Worm (Caenorhabditis elegans) whole organism, L4 larva: ENCODE measurements around the gene dsb-3.

ENCODE experiments used
- F44E2.7 ChIP-seq: fragments of 200-800 bp; sonication (Bioruptor generic); IDR thresholded peaks from 2 replicates; pipeline ENCODE4 v2.1.2; 2022; ENCODE audit warnings: missing genetic modification characterization, missing compliant biosample characterization
- R02D3.7 ChIP-seq: fragments of 150-350 bp; sonication (generic microtip); optimal IDR thresholded peaks from 3 replicates; lab custom pipeline; 2014; ENCODE audit warnings: missing biosample characterization, missing genetic modification characterization
- Y105C5A.15 ChIP-seq: fragments of 200-800 bp; sonication (Bioruptor generic); IDR thresholded peaks from 2 replicates; pipeline ENCODE4 v1.3.6; 2022; ENCODE audit warnings: missing genetic modification characterization, missing compliant biosample characterization
- Y5F2A.4 ChIP-seq: fragments of 200-800 bp; sonication (Bioruptor generic); optimal IDR thresholded peaks from 2 replicates; lab custom pipeline; 2018; ENCODE audit warnings: mild to moderate bottlenecking, missing genetic modification characterization, missing compliant biosample characterization
- ZK337.2 ChIP-seq: fragments of 200-800 bp; sonication (Bioruptor generic); IDR thresholded peaks from 2 replicates; pipeline ENCODE4 v1.3.6; 2022; ENCODE audit warnings: missing genetic modification reagents, missing genetic modification characterization, missing compliant biosample characterization
- ceh-20 ChIP-seq: fragments of 200-800 bp; sonication (Bioruptor generic); IDR thresholded peaks from 2 replicates; pipeline ENCODE4 v1.3.6; 2022; ENCODE audit warnings: missing genetic modification reagents, missing genetic modification characterization, missing compliant biosample characterization
- ceh-82 ChIP-seq: sonication (generic microtip); optimal IDR thresholded peaks from 2 replicates; lab custom pipeline; 2017; ENCODE audit warnings: missing biosample characterization, missing genetic modification characterization
- ctbp-1 ChIP-seq: fragments of 200-800 bp; sonication (Bioruptor generic); IDR thresholded peaks from 2 replicates; pipeline ENCODE4 v1.3.6; 2022; ENCODE audit warnings: missing genetic modification reagents, missing genetic modification characterization, missing compliant biosample characterization
- daf-16 ChIP-seq, 3 experiments: sonication (generic microtip); optimal IDR thresholded peaks; 2 replicates each; lab custom pipeline; 2016 to 2017; ENCODE audit warnings: missing genetic modification characterization in 3 of 3, missing genetic modification reagents in 3 of 3, mild to moderate bottlenecking in 2 of 3, missing compliant biosample characterization in 2 of 3, missing biosample characterization in 1 of 3, moderate library complexity in 1 of 3
- daf-19 ChIP-seq: fragments of 200-800 bp; sonication (Bioruptor generic); conservative IDR thresholded peaks from 2 replicates; pipeline ENCODE4 v1.3.6; 2022; ENCODE audit warnings: missing genetic modification characterization, missing compliant biosample characterization
- daf-8 ChIP-seq: fragments of 200-800 bp; sonication (Bioruptor generic); IDR thresholded peaks from 2 replicates; pipeline ENCODE4 v1.3.6; 2022; ENCODE audit warnings: missing genetic modification characterization, missing compliant biosample characterization
- egl-43 ChIP-seq: fragments of 200-800 bp; sonication (Bioruptor generic); IDR thresholded peaks from 2 replicates; pipeline ENCODE4 v1.3.6; 2022; ENCODE audit warnings: missing genetic modification reagents, missing genetic modification characterization, missing compliant biosample characterization
- fos-1 ChIP-seq: fragments of 150-350 bp; optimal IDR thresholded peaks from 2 replicates; lab custom pipeline; 2014; ENCODE audit warnings: missing biosample characterization, missing genetic modification characterization
- hif-1 ChIP-seq, 2 experiments: sonication (generic microtip); optimal IDR thresholded peaks; 2 replicates each; lab custom pipeline; 2016 to 2017; ENCODE audit warnings: missing compliant biosample characterization in 2 of 2, missing genetic modification characterization in 2 of 2, missing genetic modification reagents in 2 of 2, missing genotype in 2 of 2, mild to moderate bottlenecking in 1 of 2
- hlh-11 ChIP-seq: fragments of 200-800 bp; sonication (Bioruptor generic); optimal IDR thresholded peaks from 2 replicates; lab custom pipeline; 2018; ENCODE audit warnings: mild to moderate bottlenecking, missing genetic modification characterization, missing compliant biosample characterization
- lin-1 ChIP-seq: fragments of 200-800 bp; sonication (Bioruptor generic); IDR thresholded peaks from 2 replicates; pipeline ENCODE4 v1.3.6; 2022; ENCODE audit warnings: missing genetic modification reagents, missing genetic modification characterization, missing compliant biosample characterization
- lin-13 ChIP-seq: fragments of 150-350 bp; optimal IDR thresholded peaks from 2 replicates; lab custom pipeline; 2014; ENCODE audit warnings: missing biosample characterization, missing genetic modification reagents, missing genetic modification characterization
- lin-39 ChIP-seq: fragments of 150-350 bp; optimal IDR thresholded peaks from 2 replicates; lab custom pipeline; 2014; ENCODE audit warnings: missing biosample characterization, missing genetic modification reagents, missing genetic modification characterization
- madf-5 ChIP-seq, 2 experiments: fragments of 200-800 bp; sonication (Bioruptor generic); IDR thresholded peaks; 2 replicates each; pipeline ENCODE4 v1.3.6; 2022; ENCODE audit warnings: missing compliant biosample characterization in 2 of 2, missing genetic modification characterization in 2 of 2
- mes-2 ChIP-seq: sonication (generic microtip); optimal IDR thresholded peaks from 2 replicates; lab custom pipeline; 2016; ENCODE audit warnings: missing genotype, mild to moderate bottlenecking, missing genetic modification characterization, missing compliant biosample characterization; ENCODE audit not compliant: poor library complexity, severe bottlenecking
- mxl-2 ChIP-seq: fragments of 200-800 bp; sonication (Bioruptor generic); conservative IDR thresholded peaks from 2 replicates; pipeline ENCODE4 v1.3.6; 2022; ENCODE audit warnings: missing genetic modification reagents, missing genetic modification characterization, missing compliant biosample characterization
- nhr-237 ChIP-seq: sonication (generic microtip); optimal IDR thresholded peaks from 2 replicates; lab custom pipeline; 2017; ENCODE audit warnings: missing biosample characterization, missing genetic modification characterization
- nhr-28 ChIP-seq: fragments of 150-350 bp; optimal IDR thresholded peaks from 2 replicates; lab custom pipeline; 2014; ENCODE audit warnings: missing biosample characterization, missing genetic modification characterization
- pqm-1 ChIP-seq: sonication (generic microtip); optimal IDR thresholded peaks from 2 replicates; lab custom pipeline; 2017; ENCODE audit warnings: missing biosample characterization, missing genetic modification characterization
- sdz-12 ChIP-seq: fragments of 200-800 bp; sonication (Bioruptor generic); optimal IDR thresholded peaks from 2 replicates; lab custom pipeline; 2018; ENCODE audit warnings: mild to moderate bottlenecking, missing genetic modification characterization, missing compliant biosample characterization
- set-16 ChIP-seq: fragments of 200-800 bp; sonication (Bioruptor generic); IDR thresholded peaks from 2 replicates; pipeline ENCODE4 v1.3.6; 2022; ENCODE audit warnings: missing genetic modification reagents, missing genetic modification characterization, missing compliant biosample characterization
- snpc-4 ChIP-seq: fragments of 150-350 bp; optimal IDR thresholded peaks from 2 replicates; lab custom pipeline; 2014; ENCODE audit warnings: missing biosample characterization, missing genetic modification characterization
- tag-97 ChIP-seq: fragments of 200-800 bp; sonication (Bioruptor generic); IDR thresholded peaks from 2 replicates; pipeline ENCODE4 v1.3.6; 2022; ENCODE audit warnings: missing genetic modification characterization, missing compliant biosample characterization
- tra-1 ChIP-seq: fragments of 200-800 bp; sonication (Bioruptor generic); IDR thresholded peaks from 2 replicates; pipeline ENCODE4 v1.3.6; 2022; ENCODE audit warnings: missing genetic modification reagents, missing genetic modification characterization, missing compliant biosample characterization
- unc-130 ChIP-seq: sonication (generic microtip); optimal IDR thresholded peaks from 2 replicates; lab custom pipeline; 2016; ENCODE audit warnings: missing genetic modification reagents, missing genetic modification characterization, missing compliant biosample characterization
- unc-62 ChIP-seq, 3 experiments: fragments of 150-350 bp in 1 of 3; sonication (generic microtip); optimal IDR thresholded peaks in 2 of 3; peaks in 1 of 3; 1 replicate in 1 of 3; 2 replicates in 2 of 3; lab custom pipeline; 2014 to 2017; ENCODE audit warnings: missing biosample characterization in 3 of 3, missing genetic modification characterization in 3 of 3, missing genetic modification reagents in 3 of 3, missing genotype in 1 of 3
- vab-7 ChIP-seq: fragments of 200-800 bp; sonication (Bioruptor generic); IDR thresholded peaks from 2 replicates; pipeline ENCODE4 v1.3.6; 2022; ENCODE audit warnings: missing genetic modification reagents, missing genetic modification characterization, missing compliant biosample characterization
- zfp-3 ChIP-seq: fragments of 200-800 bp; sonication (Bioruptor generic); conservative IDR thresholded peaks from 2 replicates; pipeline ENCODE4 v1.3.6; 2022; ENCODE audit warnings: missing genetic modification reagents, missing genetic modification characterization, missing compliant biosample characterization
- zip-2 ChIP-seq: fragments of 150-350 bp; optimal IDR thresholded peaks from 2 replicates; lab custom pipeline; 2014; ENCODE audit warnings: missing biosample characterization, missing genetic modification characterization
- ztf-11 ChIP-seq: fragments of 150-350 bp; optimal IDR thresholded peaks from 2 replicates; lab custom pipeline; 2014; ENCODE audit warnings: missing biosample characterization, missing genetic modification characterization

Gene dsb-3

DNA sequence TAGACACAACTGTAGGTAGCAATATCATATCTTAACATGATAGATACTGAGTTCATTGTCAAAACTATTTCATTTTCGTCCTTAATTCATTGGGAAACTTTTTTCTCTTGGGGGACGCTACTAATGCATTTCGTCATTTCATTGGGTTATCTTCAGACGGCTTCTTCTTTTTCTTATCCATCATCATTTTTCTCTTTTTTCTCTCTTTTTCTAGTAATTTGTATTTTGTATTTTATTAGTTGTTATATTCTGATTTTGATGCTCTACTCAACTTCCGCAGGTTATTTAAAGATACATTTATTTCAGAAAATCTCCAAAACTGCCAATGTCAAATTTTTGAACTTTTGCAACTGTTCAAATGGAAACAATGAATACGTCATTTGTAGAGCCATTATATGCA is 15.9 kb downstream of the dsb-3 start, which contains the start of gene npr-35:
npr-35 (plus strand) TSS at position 301 of the 400 bp plus-strand sequence.
- no peak for TF ChIP-seq lin-39 (tag; lab: Kevin White, UChicago)
- TF ChIP-seq ztf-11 = no peak
- no peak for TF ChIP-seq R02D3.7 (tag; lab: Kevin White, UChicago)
- no peak for TF ChIP-seq daf-19
- TF ChIP-seq unc-62 (GFP tag; optimal IDR thresholded peaks at IDR 0.05 in 1 of 2; lab: Kevin White, UChicago) = peak in 1 of 2 experiments; percentile 80
- TF ChIP-seq unc-62 (tag; optimal IDR thresholded peaks at IDR 0.05; lab: Kevin White, UChicago) = no peak
- TF ChIP-seq Y105C5A.15 (GFP tag; lab: Robert Waterston, UW) = no peak
- TF ChIP-seq hlh-11 (tag; lab: Kevin White, UChicago) = no peak
- TF ChIP-seq tag-97 = no peak

DNA sequence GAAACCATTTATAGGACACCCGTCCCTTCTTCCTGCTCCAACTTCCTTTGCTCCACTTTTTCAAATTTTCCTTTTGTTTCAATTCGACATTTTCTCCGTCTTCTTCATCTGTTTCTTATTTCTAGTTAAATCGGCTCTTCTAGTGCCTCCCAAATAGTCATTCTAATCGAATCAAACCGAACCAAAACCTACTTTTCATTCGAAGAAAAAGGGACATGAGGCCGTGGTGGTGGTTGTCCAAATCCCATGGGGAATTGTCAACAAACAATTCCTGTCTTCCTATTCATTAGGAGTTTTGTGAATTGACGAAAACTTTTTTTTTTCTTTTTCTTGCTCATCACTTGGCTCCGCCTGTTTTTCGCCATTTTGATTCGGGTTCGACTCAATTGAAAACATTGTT is 22.8 kb downstream of the dsb-3 start:
- no peak for TF ChIP-seq Y5F2A.4 (GFP tag; lab: Kevin White, UChicago)
- TF ChIP-seq daf-8 (GFP tag; lab: Robert Waterston, UW) = no peak
- no peak for TF ChIP-seq egl-43 (GFP tag; lab: Robert Waterston, UW)
- no peak for TF ChIP-seq hif-1 (tag; optimal IDR thresholded peaks at IDR 0.05; lab: Kevin White, UChicago)
- TF ChIP-seq sdz-12 (GFP tag; lab: Kevin White, UChicago) = no peak
- no peak for TF ChIP-seq lin-1 (GFP tag; lab: Robert Waterston, UW)
- TF ChIP-seq nhr-28 = no peak
- TF ChIP-seq lin-13 (GFP tag; lab: Kevin White, UChicago) = no peak
- TF ChIP-seq zfp-3 (GFP tag; lab: Robert Waterston, UW) = no peak
- no peak for TF ChIP-seq F44E2.7 (GFP tag; lab: Robert Waterston, UW)
- TF ChIP-seq hlh-11 (tag; lab: Kevin White, UChicago) = no peak
- no peak for TF ChIP-seq ZK337.2 (GFP tag; lab: Robert Waterston, UW)
- TF ChIP-seq ceh-20 = no peak

DNA sequence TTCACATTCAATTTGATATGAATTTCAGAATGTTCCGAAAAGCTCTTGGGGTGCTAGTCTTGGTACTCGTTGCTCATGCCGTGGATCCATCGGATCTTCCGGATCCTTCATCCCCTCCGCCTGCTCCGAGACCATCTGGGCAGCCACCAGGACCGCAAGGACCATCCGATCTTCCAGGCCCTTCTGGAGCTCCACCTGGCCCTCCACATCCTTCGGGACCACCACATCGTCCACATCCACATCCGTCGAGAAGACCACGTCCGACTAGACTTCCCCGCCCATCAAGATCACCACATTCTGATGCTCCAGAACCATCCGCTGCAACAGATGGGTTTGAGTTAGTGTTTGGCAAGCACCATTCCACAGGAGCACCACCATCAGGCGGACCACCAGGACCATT is 24.8 kb downstream of the dsb-3 start, which contains the start of gene clx-1:
clx-1 (plus strand) TSS at position 30 of the 400 bp plus-strand sequence.
- TF ChIP-seq set-16 (GFP tag; lab: Robert Waterston, UW) (peak; percentile 91), ZK337.2 (GFP tag; lab: Robert Waterston, UW) (no peak)

DNA sequence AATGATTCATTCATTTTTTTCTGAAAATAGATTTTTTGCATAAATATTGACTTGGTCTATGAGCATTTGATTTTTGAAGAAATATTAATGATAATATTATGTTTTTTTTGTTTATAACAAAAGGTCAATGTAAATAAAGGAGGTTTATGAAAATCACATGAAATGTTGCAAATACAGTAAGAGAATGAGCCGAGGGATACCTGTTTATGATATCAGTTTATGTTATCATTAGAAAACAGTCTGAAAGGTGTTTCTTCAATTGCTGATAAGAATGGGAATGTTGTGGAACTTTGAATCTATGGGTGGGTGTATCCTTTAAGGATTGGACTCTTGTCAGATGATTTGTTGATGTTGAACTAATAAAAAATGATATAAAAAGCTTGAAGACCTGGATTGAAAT is 25.3 kb downstream of the dsb-3 start:
- TF ChIP-seq nhr-237 (tag; lab: Kevin White, UChicago) (no peak), daf-16 (GFP tag; optimal IDR thresholded peaks at IDR 0.05; lab: Kevin White, UChicago) (no peak), daf-16 (tag; optimal IDR thresholded peaks at IDR 0.05; lab: Kevin White, UChicago) (peak; percentile 93)

DNA sequence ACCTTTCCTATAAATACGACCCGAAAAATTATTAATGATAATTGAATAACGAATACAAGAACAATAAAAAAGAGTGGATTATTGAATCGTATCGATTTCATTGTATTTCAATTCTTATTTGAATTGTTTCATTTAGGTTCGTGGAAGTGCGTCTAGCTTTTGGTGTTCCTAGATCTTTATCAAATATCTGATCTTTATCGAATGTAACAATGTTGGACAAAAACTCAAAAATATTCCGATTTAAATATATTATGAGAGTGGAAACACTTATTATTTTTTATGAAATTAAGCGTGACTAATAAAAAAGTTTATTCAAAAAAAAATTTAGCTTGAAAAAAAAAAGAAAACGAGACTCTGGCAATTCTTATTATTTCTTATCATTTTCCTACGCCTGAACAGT is 27.5 kb downstream of the dsb-3 start, which contains the start of the genes C50F7.9 and C50F7.3:
C50F7.9 (minus strand) TSS at position 101 of the 400 bp plus-strand sequence.
C50F7.3 (plus strand) TSS at position 370 of the 400 bp plus-strand sequence.
- TF ChIP-seq daf-16 (GFP tag; optimal IDR thresholded peaks at IDR 0.05; lab: Kevin White, UChicago) = no peak
- TF ChIP-seq daf-16 (tag; optimal IDR thresholded peaks at IDR 0.05; lab: Kevin White, UChicago) = no peak
- no peak for TF ChIP-seq fos-1 (tag; lab: Kevin White, UChicago)
- no peak for TF ChIP-seq pqm-1
- no peak for TF ChIP-seq zip-2 (tag; lab: Kevin White, UChicago)
- no peak for TF ChIP-seq ctbp-1 (GFP tag; lab: Robert Waterston, UW)
- TF ChIP-seq lin-39 (tag; lab: Kevin White, UChicago) = no peak
- no peak for TF ChIP-seq snpc-4
- TF ChIP-seq ceh-82 (tag; lab: Kevin White, UChicago) = no peak
- TF ChIP-seq mxl-2 (GFP tag; lab: Robert Waterston, UW) = no peak
- no peak for TF ChIP-seq mes-2
- no peak for TF ChIP-seq madf-5 (GFP tag; IDR thresholded peaks at IDR 0.05; lab: Robert Waterston, UW)
- no peak for TF ChIP-seq tag-97
- TF ChIP-seq vab-7 (GFP tag; lab: Robert Waterston, UW) = no peak
- TF ChIP-seq unc-62 (GFP tag; optimal IDR thresholded peaks at IDR 0.05 in 1 of 2; lab: Kevin White, UChicago) = no peak
- no peak for TF ChIP-seq unc-62 (tag; optimal IDR thresholded peaks at IDR 0.05; lab: Kevin White, UChicago)
- no peak for TF ChIP-seq sdz-12 (GFP tag; lab: Kevin White, UChicago)
- no peak for TF ChIP-seq tra-1 (GFP tag; lab: Robert Waterston, UW)
- no peak for TF ChIP-seq zfp-3 (GFP tag; lab: Robert Waterston, UW)
- no peak for TF ChIP-seq unc-130 (GFP tag; lab: Kevin White, UChicago)
